Worm (Caenorhabditis elegans): Measurements from ENCODE around the gene Y66D12A.13.

DNA sequence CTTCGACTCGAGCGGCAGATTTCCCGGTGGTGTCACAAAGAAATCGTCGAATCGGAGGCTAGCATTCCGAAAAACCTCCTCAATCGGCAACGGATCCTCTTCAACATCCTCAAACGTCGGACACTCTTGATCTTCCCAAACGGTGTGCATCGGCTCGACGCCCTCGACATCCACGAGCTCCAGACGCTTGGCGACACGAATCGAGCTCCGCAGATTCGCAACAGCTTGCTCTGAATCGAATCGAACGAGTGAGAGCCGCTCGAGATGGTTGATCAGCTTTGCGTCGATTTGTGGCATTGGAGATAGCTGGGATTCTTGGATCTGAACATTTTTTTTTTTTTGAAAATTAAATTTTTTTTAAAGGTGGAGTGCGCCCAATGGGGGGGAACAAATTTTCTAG is 31.2 kb downstream of the Y66D12A.13 start:
- no peak for TF ChIP-seq flt-1 (GFP tag; IDR thresholded peaks at IDR 0.05)
- no peak for TF ChIP-seq cog-1 (tag; optimal IDR thresholded peaks at IDR 0.05)
